Worm (Caenorhabditis elegans) whole organism, late embryonic: ENCODE data around the gene F59E11.2.

Experiments
- ama-1 ChIP-seq: fragments of 150-350 bp; optimal IDR thresholded peaks from 2 replicates; lab custom pipeline; 2014
- ceh-34 ChIP-seq: sonication (generic microtip); optimal IDR thresholded peaks from 2 replicates; lab custom pipeline; 2016; ENCODE audit warnings: mild to moderate bottlenecking, missing genetic modification characterization, missing compliant biosample characterization
- dve-1 ChIP-seq: sonication (generic microtip); optimal IDR thresholded peaks from 2 replicates; lab custom pipeline; 2017; ENCODE audit warnings: antibody characterized with exemption, mild to moderate bottlenecking, missing genetic modification characterization, missing compliant biosample characterization
- ets-4 ChIP-seq: sonication (generic microtip); optimal IDR thresholded peaks from 2 replicates; lab custom pipeline; 2016; ENCODE audit warnings: missing genetic modification characterization, missing compliant biosample characterization
- gmeb-2 ChIP-seq: sonication (generic microtip); optimal IDR thresholded peaks from 2 replicates; lab custom pipeline; 2016; ENCODE audit warnings: missing genetic modification characterization, inconsistent platforms, missing compliant biosample characterization
- hlh-30 ChIP-seq: sonication (generic microtip); optimal IDR thresholded peaks from 2 replicates; lab custom pipeline; 2017; ENCODE audit warnings: antibody characterized with exemption, missing genetic modification characterization, missing compliant biosample characterization; ENCODE audit not compliant: insufficient read depth
- nhr-232 ChIP-seq: sonication (generic microtip); optimal IDR thresholded peaks from 2 replicates; lab custom pipeline; 2016; ENCODE audit warnings: missing genetic modification characterization, missing compliant biosample characterization
- pros-1 ChIP-seq: fragments of 150-350 bp; optimal IDR thresholded peaks from 2 replicates; lab custom pipeline; 2014; ENCODE audit warnings: missing biosample characterization, missing genetic modification reagents, missing genetic modification characterization

ce11 chrV:8972271-8972670 lies 29.0 kb upstream of the F59E11.2 start, which contains the start of gene nhr-195:
- TF ChIP-seq ama-1 (lab: Kevin White, UChicago) (no peak), hlh-30 (tag; lab: Kevin White, UChicago) (no peak), ceh-34 (tag; lab: Kevin White, UChicago) (no peak), pros-1 (no peak), gmeb-2 (tag; lab: Kevin White, UChicago) (no peak), dve-1 (tag; lab: Kevin White, UChicago) (no peak), ets-4 (tag; lab: Kevin White, UChicago) (no peak), nhr-232 (tag; lab: Kevin White, UChicago) (no peak)
